Worm (Caenorhabditis elegans) whole organism, mixed stage, embryonic: ENCODE results near the gene arx-6.

Source experiments
- cnd-1 ChIP-seq: fragments of 200-800 bp; sonication (Bioruptor generic); optimal IDR thresholded peaks from 2 replicates; lab custom pipeline; 2018; ENCODE audit warnings: mild to moderate bottlenecking, missing genetic modification characterization, missing compliant biosample characterization
- lsy-2 ChIP-seq: fragments of 150-350 bp; optimal IDR thresholded peaks from 2 replicates; lab custom pipeline; 2014; ENCODE audit warnings: missing biosample characterization, missing genetic modification characterization
- mep-1 ChIP-seq: fragments of 150-350 bp; optimal IDR thresholded peaks from 2 replicates; lab custom pipeline; 2017; ENCODE audit warnings: missing biosample characterization, missing genetic modification reagents, missing genetic modification characterization, inconsistent platforms
- pha-4 ChIP-seq: fragments of 150-350 bp; optimal IDR thresholded peaks from 2 replicates; lab custom pipeline; 2018; ENCODE audit warnings: missing biosample characterization, missing genetic modification reagents, missing genetic modification characterization
- snpc-4 ChIP-seq: fragments of 150-350 bp; optimal IDR thresholded peaks from 2 replicates; lab custom pipeline; 2014; ENCODE audit warnings: missing biosample characterization, missing genetic modification characterization
- unc-62 ChIP-seq: fragments of 150-350 bp; optimal IDR thresholded peaks from 2 replicates; lab custom pipeline; 2014; ENCODE audit warnings: missing biosample characterization, missing genetic modification reagents, missing genetic modification characterization
- ztf-11 ChIP-seq: fragments of 150-350 bp; optimal IDR thresholded peaks from 2 replicates; lab custom pipeline; 2014; ENCODE audit warnings: missing biosample characterization, missing genetic modification characterization

ce11 chrIII:4913736-4914135 lies 35.3 kb downstream of the arx-6 start:
- TF ChIP-seq snpc-4 (no peak), lsy-2 (tag; lab: Kevin White, UChicago) (no peak), cnd-1 (tag; lab: Kevin White, UChicago) (no peak), mep-1 (tag; lab: Kevin White, UChicago) (no peak), ztf-11 (tag; lab: Kevin White, UChicago) (no peak), pha-4 (tag; lab: Kevin White, UChicago) (no peak), unc-62 (GFP tag; lab: Kevin White, UChicago) (no peak)
